Worm (Caenorhabditis elegans): ENCODE data around the gene ZK596.2.

Gene ZK596.2

ce11 chrIV:10935336-10935735, 26.2 kb upstream of the ZK596.2 start (continued):
- peak; percentile 100 for TF ChIP-seq hlh-30 (tag; optimal IDR thresholded peaks at IDR 0.05; ENCODE audit: insufficient read depth)
- peak; percentile 77 for TF ChIP-seq ama-1 (optimal IDR thresholded peaks at IDR 0.05)
- TF ChIP-seq nhr-25 (tag; optimal IDR thresholded peaks at IDR 0.05; ENCODE audit: borderline replicate concordance, insufficient read depth), result no peak
- peak; percentile 9 for TF ChIP-seq skn-1 (tag; optimal IDR thresholded peaks at IDR 0.05)
- TF ChIP-seq zfp-2 (tag; optimal IDR thresholded peaks at IDR 0.05), result no peak
- no peak for TF ChIP-seq cey-2 (tag; optimal IDR thresholded peaks at IDR 0.05; ENCODE audit: borderline replicate concordance, insufficient read depth)
- peak; percentile 79 for TF ChIP-seq dve-1 (tag; optimal IDR thresholded peaks at IDR 0.05; ENCODE audit: insufficient read depth)
- TF ChIP-seq snpc-1.2 (GFP tag; IDR thresholded peaks at IDR 0.05), result peak; percentile 33; the same call in 1 of the 2 replicates
- TF ChIP-seq lin-13 (GFP tag; optimal IDR thresholded peaks at IDR 0.05), result peak; percentile 58
- TF ChIP-seq mep-1 (tag; optimal IDR thresholded peaks at IDR 0.05), result peak; percentile 90
- no peak for TF ChIP-seq zag-1 (tag; optimal IDR thresholded peaks at IDR 0.05)
- peak; percentile 93 for TF ChIP-seq nhr-11 (tag; optimal IDR thresholded peaks at IDR 0.05)
- no peak for TF ChIP-seq D1046.2 (GFP tag; IDR thresholded peaks at IDR 0.05)
- no peak for TF ChIP-seq sdz-12 (GFP tag; optimal IDR thresholded peaks at IDR 0.05)
- TF ChIP-seq tag-97 (GFP tag; IDR thresholded peaks at IDR 0.05), result no peak
- no peak for TF ChIP-seq pha-4 (GFP tag; IDR thresholded peaks at IDR 0.05)
- TF ChIP-seq pha-4 (tag; optimal IDR thresholded peaks at IDR 0.05), result no peak
- TF ChIP-seq dpl-1 (GFP tag; optimal IDR thresholded peaks at IDR 0.05), result peak; percentile 59
- peak; percentile 75 for TF ChIP-seq nhr-77 (tag; optimal IDR thresholded peaks at IDR 0.05)
- peak in 1 of 2 experiments; percentile 98 for TF ChIP-seq unc-62 (GFP tag; optimal IDR thresholded peaks at IDR 0.05 in 1 of 2)
- TF ChIP-seq unc-62 (tag; optimal IDR thresholded peaks at IDR 0.05), result no peak
- TF ChIP-seq F10B5.3 (tag; optimal IDR thresholded peaks at IDR 0.05), result no peak
- TF ChIP-seq lin-15B (tag; optimal IDR thresholded peaks at IDR 0.05), result no peak
- no peak for TF ChIP-seq nhr-237 (tag; optimal IDR thresholded peaks at IDR 0.05)
- peak; percentile 81 for TF ChIP-seq nhr-48 (tag; optimal IDR thresholded peaks at IDR 0.05)
- peak; percentile 84 for TF ChIP-seq tra-1 (GFP tag; IDR thresholded peaks at IDR 0.05)
- TF ChIP-seq nhr-42 (GFP tag; IDR thresholded peaks at IDR 0.05), result no peak
- TF ChIP-seq daf-8 (GFP tag; IDR thresholded peaks at IDR 0.05), result no peak
- peak; percentile 57; the same call in 1 of the 2 replicates for TF ChIP-seq madf-9 (GFP tag; conservative IDR thresholded peaks at IDR 0.05)
- TF ChIP-seq gei-8 (GFP tag; optimal IDR thresholded peaks at IDR 0.05), result peak; percentile 4
- no peak for TF ChIP-seq Y105C5A.15 (GFP tag; IDR thresholded peaks at IDR 0.05)
- TF ChIP-seq F49E8.2 (tag; optimal IDR thresholded peaks at IDR 0.05; ENCODE audit: borderline replicate concordance), result no peak
- no peak for TF ChIP-seq madf-5 (GFP tag; IDR thresholded peaks at IDR 0.05)
- no peak for TF ChIP-seq dmd-8 (GFP tag; IDR thresholded peaks at IDR 0.05)
- peak; percentile 91 for TF ChIP-seq ceh-20 (GFP tag; IDR thresholded peaks at IDR 0.05)
- peak; percentile 63 for TF ChIP-seq F37D6.2 (tag; optimal IDR thresholded peaks at IDR 0.05)
- peak; percentile 44; the same call in 1 of the 2 replicates for TF ChIP-seq php-3 (GFP tag; IDR thresholded peaks at IDR 0.05)
- TF ChIP-seq daf-12 (tag; optimal IDR thresholded peaks at IDR 0.05), result no peak

DNA sequence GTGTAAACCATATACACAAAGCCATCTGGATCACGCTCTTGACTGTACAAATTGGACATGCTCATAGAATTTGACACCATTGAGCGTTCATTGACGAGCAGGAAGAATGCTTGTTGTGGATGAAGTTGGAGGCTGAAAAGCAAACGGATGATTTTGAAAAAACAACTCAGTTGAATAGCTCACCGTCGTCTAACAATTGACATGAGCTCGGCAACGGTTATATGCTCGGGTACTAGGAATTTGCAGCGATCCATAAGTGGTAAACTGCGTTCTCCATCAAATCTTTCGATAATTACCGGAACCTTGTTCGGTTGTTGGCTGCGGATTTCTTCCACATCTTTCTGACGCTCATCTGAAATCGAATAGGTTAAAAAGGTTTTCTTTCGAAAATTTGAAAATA, 25.7 kb upstream of the ZK596.2 start:
- no peak for TF ChIP-seq ztf-7 (tag; optimal IDR thresholded peaks at IDR 0.05)
- peak in 1 of 2 experiments; percentile 42 for TF ChIP-seq unc-62 (GFP tag; optimal IDR thresholded peaks at IDR 0.05 in 1 of 2)
- no peak for TF ChIP-seq unc-62 (tag; optimal IDR thresholded peaks at IDR 0.05)

Measured in whole organism, L4 larva.